Worm (Caenorhabditis elegans): ENCODE results near the gene msp-10.

ce11 chrIV:9855712-9856111 is 18.3 kb downstream of the msp-10 start, which contains the start of gene K07F5.12:
- TF ChIP-seq nfya-1 (tag; optimal IDR thresholded peaks at IDR 0.05; ENCODE audit: insufficient read depth) (no peak), nhr-76 (tag; optimal IDR thresholded peaks at IDR 0.05) (no peak), nhr-28 (tag; optimal IDR thresholded peaks at IDR 0.05) (no peak), fos-1 (tag; optimal IDR thresholded peaks at IDR 0.05) (no peak)
